Fruit fly (Drosophila melanogaster) whole organism, adult: ENCODE data around the gene CG11583.
A peak's percentile ranks its signal among the peaks of the same experiment; 100 is the strongest.

ENCODE experiments used
- CG11617 ChIP-seq: fragments of 200-800 bp; sonication (Bioruptor generic); optimal IDR thresholded peaks from 2 replicates; lab custom pipeline; 2017; ENCODE audit warnings: mild to moderate bottlenecking, missing biosample characterization, missing genetic modification reagents, missing genetic modification characterization
- CG12768 ChIP-seq: fragments of 200-800 bp; sonication (Bioruptor generic); optimal IDR thresholded peaks from 2 replicates; lab custom pipeline; 2017; ENCODE audit warnings: missing biosample characterization, missing genetic modification characterization, mild to moderate bottlenecking, moderate library complexity, missing genetic modification reagents
- CG14711 ChIP-seq: fragments of 200-800 bp; sonication (Bioruptor generic); optimal IDR thresholded peaks from 2 replicates; lab custom pipeline; 2018; ENCODE audit warnings: missing biosample characterization, mild to moderate bottlenecking, missing genetic modification characterization, moderate library complexity
- CG1620 ChIP-seq: fragments of 200-800 bp; sonication (Bioruptor generic); optimal IDR thresholded peaks from 2 replicates; lab custom pipeline; 2016; ENCODE audit warnings: missing biosample characterization, missing genetic modification characterization
- CG33017 ChIP-seq: fragments of 200-800 bp; sonication (Bioruptor generic); optimal IDR thresholded peaks from 2 replicates; lab custom pipeline; 2018; ENCODE audit warnings: missing biosample characterization, mild to moderate bottlenecking, missing genetic modification characterization, moderate library complexity
- CG5204 ChIP-seq: fragments of 200-800 bp; sonication (Bioruptor generic); optimal IDR thresholded peaks from 2 replicates; lab custom pipeline; 2016; ENCODE audit warnings: missing biosample characterization, missing genetic modification characterization
- CG7045 ChIP-seq: fragments of 200-800 bp; sonication (Bioruptor generic); optimal IDR thresholded peaks from 2 replicates; lab custom pipeline; 2017; ENCODE audit warnings: missing biosample characterization, mild to moderate bottlenecking, missing genetic modification characterization
- CG7101 ChIP-seq: fragments of 200-800 bp; sonication (Bioruptor generic); optimal IDR thresholded peaks from 2 replicates; lab custom pipeline; 2018; ENCODE audit warnings: missing biosample characterization, mild to moderate bottlenecking, missing genetic modification characterization, moderate library complexity
- Clk ChIP-seq: fragments of 200-800 bp; sonication (Bioruptor generic); optimal IDR thresholded peaks from 2 replicates; lab custom pipeline; 2017; ENCODE audit warnings: missing biosample characterization, missing genetic modification characterization
- Crg-1 ChIP-seq: fragments of 200-800 bp; sonication (Bioruptor generic); optimal IDR thresholded peaks from 2 replicates; lab custom pipeline; 2016; ENCODE audit warnings: missing biosample characterization, missing genetic modification characterization
- Hr96 ChIP-seq: fragments of 200-800 bp; sonication (Bioruptor generic); optimal IDR thresholded peaks from 2 replicates; lab custom pipeline; 2016; ENCODE audit warnings: missing biosample characterization, missing genetic modification characterization
- Mnt ChIP-seq: fragments of 200-800 bp; sonication (Bioruptor generic); optimal IDR thresholded peaks from 2 replicates; lab custom pipeline; 2016; ENCODE audit warnings: missing biosample characterization, mild to moderate bottlenecking, missing genetic modification characterization
- bab1 ChIP-seq: fragments of 200-800 bp; sonication (Bioruptor generic); optimal IDR thresholded peaks from 3 replicates; lab custom pipeline; 2019; ENCODE audit warnings: missing biosample characterization, mild to moderate bottlenecking, missing genetic modification characterization, moderate library complexity
- cic ChIP-seq: fragments of 200-800 bp; sonication (Bioruptor generic); optimal IDR thresholded peaks from 2 replicates; lab custom pipeline; 2017; ENCODE audit warnings: missing biosample characterization, mild to moderate bottlenecking, missing genetic modification characterization, moderate library complexity
- cnc ChIP-seq, 2 experiments: fragments of >200 bp; optimal IDR thresholded peaks; 2 replicates each; lab custom pipeline; 2017
- kay ChIP-seq: fragments of 200-800 bp; sonication (Bioruptor generic); peaks from one replicate; lab custom pipeline; 2016; ENCODE audit warnings: missing biosample characterization, missing genetic modification characterization, borderline replicate concordance
- ovo ChIP-seq: fragments of 200-800 bp; sonication (Bioruptor generic); optimal IDR thresholded peaks from 2 replicates; lab custom pipeline; 2016; ENCODE audit warnings: missing biosample characterization, missing genetic modification characterization
- pad ChIP-seq: fragments of 200-800 bp; sonication (Bioruptor generic); optimal IDR thresholded peaks from 3 replicates; lab custom pipeline; 2017; ENCODE audit warnings: missing biosample characterization, missing genetic modification characterization, mild to moderate bottlenecking, moderate library complexity, missing genetic modification reagents
- tj ChIP-seq: fragments of 200-800 bp; sonication (Bioruptor generic); optimal IDR thresholded peaks from 3 replicates; lab custom pipeline; 2017; ENCODE audit warnings: missing biosample characterization, mild to moderate bottlenecking, missing genetic modification characterization, moderate library complexity
- toe ChIP-seq: fragments of 200-800 bp; sonication (Bioruptor generic); optimal IDR thresholded peaks from 2 replicates; lab custom pipeline; 2016; ENCODE audit warnings: missing biosample characterization, missing genetic modification characterization

CG11583 gene

dm6 chr3L:4265836-4266235, 16.8 kb downstream of the CG11583 start:
- TF ChIP-seq Crg-1 (GFP tag; lab: Kevin White, UChicago) (no peak), CG5204 (no peak), Hr96 (GFP tag; lab: Kevin White, UChicago) (no peak), toe (GFP tag; lab: Kevin White, UChicago) (no peak), CG12768 (no peak), CG11617 (GFP tag; lab: Kevin White, UChicago) (no peak), CG7101 (no peak)

dm6 chr3L:4264963-4265362, 17.7 kb downstream of the CG11583 start:
- no peak for TF ChIP-seq toe (GFP tag; lab: Kevin White, UChicago)
- TF ChIP-seq CG11617 (GFP tag; lab: Kevin White, UChicago) = no peak
- TF ChIP-seq CG33017 (tag; lab: Kevin White, UChicago) = no peak
- TF ChIP-seq CG14711 (tag; lab: Kevin White, UChicago) = no peak
- TF ChIP-seq tj (GFP tag; lab: Kevin White, UChicago) = no peak
- no peak for TF ChIP-seq Hr96 (GFP tag; lab: Kevin White, UChicago)
- TF ChIP-seq kay (GFP tag; lab: Kevin White, UChicago) = no peak
- TF ChIP-seq ovo (GFP tag; lab: Kevin White, UChicago) = no peak
- no peak for TF ChIP-seq pad (GFP tag; lab: Kevin White, UChicago)
- TF ChIP-seq Mnt (GFP tag; lab: Kevin White, UChicago) = no peak
- TF ChIP-seq cic (GFP tag; lab: Kevin White, UChicago) = no peak
- TF ChIP-seq CG7045 (GFP tag; lab: Kevin White, UChicago) = no peak
- TF ChIP-seq CG12768 = no peak
- no peak for TF ChIP-seq cnc (optimal IDR thresholded peaks at IDR 0.05; lab: Kevin White, UChicago)
- TF ChIP-seq CG5204 = no peak
- no peak for TF ChIP-seq bab1 (GFP tag; lab: Kevin White, UChicago)
- TF ChIP-seq CG1620 (GFP tag; lab: Kevin White, UChicago) = no peak

dm6 chr3L:4263502-4263901, 19.1 kb downstream of the CG11583 start, which contains the start of gene CG1273:
Gene CG1273, plus strand, starts transcription at chr3L:4263719.
- TF ChIP-seq cnc (optimal IDR thresholded peaks at IDR 0.05; lab: Kevin White, UChicago) (no peak), bab1 (GFP tag; lab: Kevin White, UChicago) (no peak), Crg-1 (GFP tag; lab: Kevin White, UChicago) (no peak), Hr96 (GFP tag; lab: Kevin White, UChicago) (no peak), CG1620 (GFP tag; lab: Kevin White, UChicago) (no peak), pad (GFP tag; lab: Kevin White, UChicago) (no peak), Clk (GFP tag; lab: Kevin White, UChicago) (no peak), CG7101 (no peak), tj (GFP tag; lab: Kevin White, UChicago) (no peak), ovo (GFP tag; lab: Kevin White, UChicago) (no peak), CG12768 (no peak), CG7045 (GFP tag; lab: Kevin White, UChicago) (no peak), toe (GFP tag; lab: Kevin White, UChicago) (no peak), CG5204 (no peak), CG11617 (GFP tag; lab: Kevin White, UChicago) (no peak), Mnt (GFP tag; lab: Kevin White, UChicago) (no peak), CG33017 (tag; lab: Kevin White, UChicago) (no peak), cic (GFP tag; lab: Kevin White, UChicago) (no peak), CG14711 (tag; lab: Kevin White, UChicago) (no peak)

DNA sequence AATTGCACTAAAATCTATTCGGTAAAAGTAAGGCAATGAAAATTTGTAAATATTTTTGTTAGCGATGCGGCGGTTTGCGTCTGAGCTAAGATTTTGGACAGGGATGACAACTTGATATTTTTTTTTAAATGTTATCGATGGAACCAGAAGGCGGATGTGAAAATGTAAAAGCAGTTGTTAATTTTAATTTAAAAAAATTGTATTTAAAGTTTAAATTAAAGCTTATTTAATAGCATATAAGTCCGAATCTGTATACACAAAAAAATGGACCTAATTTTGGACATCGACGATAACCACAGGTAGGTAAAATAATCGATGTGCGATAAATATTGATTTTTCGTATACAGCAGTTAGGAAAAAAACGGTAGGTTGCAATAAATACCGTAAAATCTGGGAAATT, 20.2 kb downstream of the CG11583 start, which contains the start of the genes CG11586 and VhaM9.7-a:
TSS of gene CG11586 (minus strand) at position 87 of the 400 bp plus-strand sequence.
TSS of gene VhaM9.7-a (plus strand) at position 322 of the 400 bp plus-strand sequence.
- TF ChIP-seq CG12768 = no peak
- peak; percentile 40 for TF ChIP-seq CG5204
- TF ChIP-seq cnc (optimal IDR thresholded peaks at IDR 0.05; lab: Kevin White, UChicago) = no peak
- no peak for TF ChIP-seq CG33017 (tag; lab: Kevin White, UChicago)
- TF ChIP-seq kay (GFP tag; lab: Kevin White, UChicago) = no peak
- no peak for TF ChIP-seq toe (GFP tag; lab: Kevin White, UChicago)
- peak; percentile 29 for TF ChIP-seq CG11617 (GFP tag; lab: Kevin White, UChicago)
- no peak for TF ChIP-seq Crg-1 (GFP tag; lab: Kevin White, UChicago)
- peak; percentile 30 for TF ChIP-seq CG7101
- TF ChIP-seq ovo (GFP tag; lab: Kevin White, UChicago) = no peak
- TF ChIP-seq CG1620 (GFP tag; lab: Kevin White, UChicago) = no peak
- peak; percentile 39 for TF ChIP-seq bab1 (GFP tag; lab: Kevin White, UChicago)
- TF ChIP-seq Mnt (GFP tag; lab: Kevin White, UChicago) = peak; percentile 39
- no peak for TF ChIP-seq Hr96 (GFP tag; lab: Kevin White, UChicago)
- TF ChIP-seq CG7045 (GFP tag; lab: Kevin White, UChicago) = no peak
- no peak for TF ChIP-seq Clk (GFP tag; lab: Kevin White, UChicago)
- no peak for TF ChIP-seq tj (GFP tag; lab: Kevin White, UChicago)
- no peak for TF ChIP-seq cic (GFP tag; lab: Kevin White, UChicago)
- TF ChIP-seq CG14711 (tag; lab: Kevin White, UChicago) = peak; percentile 35
- TF ChIP-seq pad (GFP tag; lab: Kevin White, UChicago) = no peak

DNA sequence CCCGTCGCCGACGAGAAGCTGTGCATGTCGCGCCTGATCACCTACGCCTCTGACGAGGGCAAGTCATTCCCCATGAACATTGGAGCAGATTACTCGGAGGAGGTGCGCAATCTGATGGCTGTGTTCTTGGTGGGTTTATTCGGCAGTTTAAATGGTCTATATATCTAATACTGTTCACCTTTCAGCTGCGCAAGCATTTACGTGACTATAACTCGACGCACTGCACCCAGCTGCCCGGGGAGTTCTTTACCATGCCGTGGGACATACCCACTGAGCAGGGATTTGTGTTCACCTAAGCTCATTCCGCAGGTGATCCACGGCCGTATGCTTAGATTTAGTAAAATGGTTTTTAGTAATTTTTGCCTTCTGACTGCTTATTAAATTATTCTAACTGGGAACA, 21.4 kb downstream of the CG11583 start:
- TF ChIP-seq Crg-1 (GFP tag; lab: Kevin White, UChicago) = no peak
- TF ChIP-seq CG5204 = no peak
- no peak for TF ChIP-seq Clk (GFP tag; lab: Kevin White, UChicago)
- TF ChIP-seq CG12768 = no peak
- no peak for TF ChIP-seq Mnt (GFP tag; lab: Kevin White, UChicago)
- no peak for TF ChIP-seq CG7045 (GFP tag; lab: Kevin White, UChicago)
- no peak for TF ChIP-seq CG11617 (GFP tag; lab: Kevin White, UChicago)
- no peak for TF ChIP-seq pad (GFP tag; lab: Kevin White, UChicago)
- no peak for TF ChIP-seq CG1620 (GFP tag; lab: Kevin White, UChicago)
- no peak for TF ChIP-seq CG14711 (tag; lab: Kevin White, UChicago)
- TF ChIP-seq cnc (optimal IDR thresholded peaks at IDR 0.05; lab: Kevin White, UChicago) = no peak
- no peak for TF ChIP-seq ovo (GFP tag; lab: Kevin White, UChicago)
- TF ChIP-seq bab1 (GFP tag; lab: Kevin White, UChicago) = no peak
- no peak for TF ChIP-seq CG7101
